Worm (Caenorhabditis elegans): ENCODE measurements around the gene lrr-1.
A peak's percentile ranks its signal among the peaks of the same experiment; 100 is the strongest.

The lrr-1 gene

ce11 chrII:4998657-4999056, 37.6 kb downstream of the lrr-1 start, which contains the start of gene F59A6.11:
F59A6.11 (minus strand) TSS chrII:4998757.
- TF ChIP-seq zag-1 (tag; optimal IDR thresholded peaks at IDR 0.05) (no peak), blmp-1 (tag; optimal IDR thresholded peaks at IDR 0.05; ENCODE audit: insufficient read depth) (no peak), alr-1 (tag; optimal IDR thresholded peaks at IDR 0.05) (no peak), nhr-6 (tag; optimal IDR thresholded peaks at IDR 0.05) (no peak), nhr-77 (tag; optimal IDR thresholded peaks at IDR 0.05) (no peak), sma-9 (GFP tag; optimal IDR thresholded peaks at IDR 0.05) (no peak), sma-9 (tag; optimal IDR thresholded peaks at IDR 0.05) (no peak), elt-1 (tag; optimal IDR thresholded peaks at IDR 0.05) (no peak), unc-39 (tag; optimal IDR thresholded peaks at IDR 0.05) (no peak), mbf-1 (tag; optimal IDR thresholded peaks at IDR 0.05) (no peak), ztf-1 (GFP tag; conservative IDR thresholded peaks at IDR 0.05) (no peak), lsy-2 (tag; optimal IDR thresholded peaks at IDR 0.05) (no peak), crh-2 (tag; optimal IDR thresholded peaks at IDR 0.05) (no peak)

ce11 chrII:4994939-4995338, 41.3 kb downstream of the lrr-1 start, which contains the start of gene rnh-1.0:
rnh-1.0 (plus strand) TSS chrII:4995327.
- TF ChIP-seq elt-1 (tag; optimal IDR thresholded peaks at IDR 0.05) (no peak), nhr-129 (tag; optimal IDR thresholded peaks at IDR 0.05) (peak; percentile 31), nhr-11 (tag; optimal IDR thresholded peaks at IDR 0.05) (no peak), ztf-4 (tag; optimal IDR thresholded peaks at IDR 0.05) (no peak), nhr-237 (tag; optimal IDR thresholded peaks at IDR 0.05) (no peak), fos-1 (tag; optimal IDR thresholded peaks at IDR 0.05) (no peak), nhr-10 (tag; optimal IDR thresholded peaks at IDR 0.05) (no peak), alr-1 (tag; optimal IDR thresholded peaks at IDR 0.05) (no peak), unc-62 (GFP tag; optimal IDR thresholded peaks at IDR 0.05) (no peak), unc-39 (tag; optimal IDR thresholded peaks at IDR 0.05) (no peak), C34F6.9 (tag; optimal IDR thresholded peaks at IDR 0.05) (peak; percentile 35), Y55F3AM.14 (GFP tag; optimal IDR thresholded peaks at IDR 0.05) (no peak), F13H6.1 (tag; optimal IDR thresholded peaks at IDR 0.05) (no peak)

ce11 chrII:4993530-4994192, 42.6 kb downstream of the lrr-1 start, which contains the start of the genes eif-1 and vps-24:
eif-1 (minus strand) TSS chrII:4993580.
vps-24 (plus strand) TSS chrII:4993998.
- TF ChIP-seq nhr-129 (tag; optimal IDR thresholded peaks at IDR 0.05) (peak; percentile 49), gmeb-1 (tag; optimal IDR thresholded peaks at IDR 0.05) (peak; percentile 51), blmp-1 (tag; optimal IDR thresholded peaks at IDR 0.05; ENCODE audit: insufficient read depth) (peak; percentile 3), peb-1 (tag; optimal IDR thresholded peaks at IDR 0.05) (no peak), zag-1 (tag; optimal IDR thresholded peaks at IDR 0.05) (no peak), elt-3 (tag; optimal IDR thresholded peaks at IDR 0.05) (no peak), lin-13 (GFP tag; optimal IDR thresholded peaks at IDR 0.05) (peak; percentile 53), unc-55 (GFP tag; optimal IDR thresholded peaks at IDR 0.05) (peak; percentile 72), nhr-12 (tag; optimal IDR thresholded peaks at IDR 0.05) (no peak), nhr-25 (tag; optimal IDR thresholded peaks at IDR 0.05) (peak; percentile 20), F13H6.1 (tag; optimal IDR thresholded peaks at IDR 0.05) (peak; percentile 30), nhr-10 (tag; optimal IDR thresholded peaks at IDR 0.05) (no peak), mab-5 (tag; optimal IDR thresholded peaks at IDR 0.05) (no peak), R02D3.7 (tag; optimal IDR thresholded peaks at IDR 0.05) (no peak), snpc-4 (tag; optimal IDR thresholded peaks at IDR 0.05) (peak; percentile 1), nhr-237 (tag; optimal IDR thresholded peaks at IDR 0.05) (no peak), lsy-2 (tag; optimal IDR thresholded peaks at IDR 0.05) (peak in 1 of 2 experiments; percentile 70), lin-11 (tag; optimal IDR thresholded peaks at IDR 0.05) (no peak), crh-2 (tag; optimal IDR thresholded peaks at IDR 0.05) (peak; percentile 29), alr-1 (tag; optimal IDR thresholded peaks at IDR 0.05) (no peak), sma-9 (GFP tag; optimal IDR thresholded peaks at IDR 0.05) (peak; percentile 25), sma-9 (tag; optimal IDR thresholded peaks at IDR 0.05) (no peak), nhr-6 (tag; optimal IDR thresholded peaks at IDR 0.05) (no peak), Y55F3AM.14 (GFP tag; optimal IDR thresholded peaks at IDR 0.05) (no peak), sma-3 (GFP tag; optimal IDR thresholded peaks at IDR 0.05) (peak; percentile 4), C34F6.9 (tag; optimal IDR thresholded peaks at IDR 0.05) (peak; percentile 82), aly-2 (tag; optimal IDR thresholded peaks at IDR 0.05) (no peak), dmd-4 (tag; optimal IDR thresholded peaks at IDR 0.05) (no peak)

Measured in whole organism, L2 larva.